Worm (Caenorhabditis elegans): ENCODE data around the gene acds-10.

- no peak for TF ChIP-seq dao-5 (tag; optimal IDR thresholded peaks at IDR 0.05)
- TF ChIP-seq him-1 (tag; optimal IDR thresholded peaks at IDR 0.05): no peak
- TF ChIP-seq W03F9.2 (tag; optimal IDR thresholded peaks at IDR 0.05): no peak
These were observed 31.1 kb upstream of the acds-10 start, which contains the start of gene K09H11.9 for ce11 chrV:5716508-5716907.

Measured in whole organism, L4/young adult.